Worm (Caenorhabditis elegans) whole organism, L3 larva: Measurements from ENCODE around the gene C44B11.6.

Source experiments
- R02D3.7 ChIP-seq: fragments of 150-350 bp; optimal IDR thresholded peaks from 2 replicates; lab custom pipeline; 2014; ENCODE audit warnings: missing biosample characterization, missing genetic modification characterization
- ZK546.5 ChIP-seq: sonication (generic microtip); optimal IDR thresholded peaks from 2 replicates; lab custom pipeline; 2017; ENCODE audit warnings: missing biosample characterization, missing genetic modification characterization
- aly-2 ChIP-seq: fragments of 150-350 bp; optimal IDR thresholded peaks from 2 replicates; lab custom pipeline; 2014; ENCODE audit warnings: missing biosample characterization, missing genetic modification characterization
- ceh-16 ChIP-seq: sonication (generic microtip); optimal IDR thresholded peaks from 2 replicates; lab custom pipeline; 2017; ENCODE audit warnings: missing biosample characterization, missing genetic modification characterization
- ceh-28 ChIP-seq: fragments of 150-350 bp; optimal IDR thresholded peaks from 2 replicates; lab custom pipeline; 2014; ENCODE audit warnings: missing biosample characterization, missing genetic modification reagents, missing genetic modification characterization
- daf-12 ChIP-seq: fragments of 150-350 bp; optimal IDR thresholded peaks from 2 replicates; lab custom pipeline; 2014; ENCODE audit warnings: missing biosample characterization, missing genetic modification reagents, missing genetic modification characterization
- egl-27 ChIP-seq: sonication (generic microtip); optimal IDR thresholded peaks from 4 replicates; lab custom pipeline; 2017; ENCODE audit warnings: missing biosample characterization, missing genetic modification reagents, missing genetic modification characterization
- egl-5 ChIP-seq: fragments of 150-350 bp; optimal IDR thresholded peaks from 2 replicates; lab custom pipeline; 2017; ENCODE audit warnings: missing biosample characterization, missing genetic modification reagents, missing genetic modification characterization, inconsistent platforms
- elt-1 ChIP-seq: fragments of 150-350 bp; optimal IDR thresholded peaks from 2 replicates; lab custom pipeline; 2014; ENCODE audit warnings: missing biosample characterization, missing genetic modification characterization
- elt-3 ChIP-seq, 3 experiments: fragments of 150-350 bp in 1 of 3; sonication (generic microtip) in 2 of 3; optimal IDR thresholded peaks; 2 replicates in 2 of 3; 4 replicates in 1 of 3; lab custom pipeline; 2014 to 2017; ENCODE audit warnings: missing biosample characterization in 3 of 3, missing genetic modification characterization in 3 of 3
- fkh-10 ChIP-seq: sonication (generic microtip); optimal IDR thresholded peaks from 2 replicates; lab custom pipeline; 2017; ENCODE audit warnings: missing biosample characterization, missing genetic modification reagents, missing genetic modification characterization
- fkh-2 ChIP-seq: fragments of 150-350 bp; optimal IDR thresholded peaks from 2 replicates; lab custom pipeline; 2014; ENCODE audit warnings: missing biosample characterization, missing genetic modification reagents, missing genetic modification characterization
- fos-1 ChIP-seq: fragments of 150-350 bp; optimal IDR thresholded peaks from 2 replicates; lab custom pipeline; 2014; ENCODE audit warnings: missing biosample characterization, missing genetic modification characterization
- lin-15B ChIP-seq: fragments of 150-350 bp; optimal IDR thresholded peaks from 2 replicates; lab custom pipeline; 2014; ENCODE audit warnings: missing biosample characterization, missing genetic modification characterization
- lin-39 ChIP-seq: fragments of 150-350 bp; optimal IDR thresholded peaks from 2 replicates; lab custom pipeline; 2018; ENCODE audit warnings: missing biosample characterization, missing genetic modification reagents, missing genetic modification characterization
- lsy-12 ChIP-seq: sonication (generic microtip); optimal IDR thresholded peaks from 2 replicates; lab custom pipeline; 2016; ENCODE audit warnings: mild to moderate bottlenecking, missing genetic modification characterization, missing compliant biosample characterization
- mml-1 ChIP-seq: fragments of 150-350 bp; sonication (generic microtip); optimal IDR thresholded peaks from 3 replicates; lab custom pipeline; 2014; ENCODE audit warnings: missing biosample characterization, missing genetic modification characterization
- nfya-1 ChIP-seq: sonication (generic microtip); optimal IDR thresholded peaks from 2 replicates; lab custom pipeline; 2017; ENCODE audit warnings: missing genetic modification characterization, mild to moderate bottlenecking, missing compliant biosample characterization, antibody characterized with exemption, moderate library complexity; ENCODE audit not compliant: insufficient read depth
- nhr-12 ChIP-seq: fragments of 150-350 bp; optimal IDR thresholded peaks from 2 replicates; lab custom pipeline; 2014; ENCODE audit warnings: missing biosample characterization, missing genetic modification characterization
- nhr-23 ChIP-seq: fragments of 150-350 bp; optimal IDR thresholded peaks from 2 replicates; lab custom pipeline; 2014; ENCODE audit warnings: missing biosample characterization, missing genetic modification reagents, missing genetic modification characterization
- nhr-237 ChIP-seq: fragments of 150-350 bp; optimal IDR thresholded peaks from 2 replicates; lab custom pipeline; 2014; ENCODE audit warnings: missing biosample characterization, missing genetic modification characterization
- nhr-25 ChIP-seq: sonication (generic microtip); optimal IDR thresholded peaks from 2 replicates; lab custom pipeline; 2017; ENCODE audit warnings: missing biosample characterization, missing genetic modification characterization
- nhr-67 ChIP-seq: fragments of 150-350 bp; optimal IDR thresholded peaks from 2 replicates; lab custom pipeline; 2014; ENCODE audit warnings: missing biosample characterization, missing genetic modification characterization
- nhr-77 ChIP-seq: fragments of 150-350 bp; optimal IDR thresholded peaks from 2 replicates; lab custom pipeline; 2014; ENCODE audit warnings: missing biosample characterization, missing genetic modification characterization
- pha-4 ChIP-seq: fragments of 150-350 bp; optimal IDR thresholded peaks from 2 replicates; lab custom pipeline; 2014; ENCODE audit warnings: missing biosample characterization, missing genetic modification reagents, missing genetic modification characterization
- pqm-1 ChIP-seq: fragments of 150-350 bp; optimal IDR thresholded peaks from 2 replicates; lab custom pipeline; 2017; ENCODE audit warnings: missing biosample characterization, missing genetic modification characterization, inconsistent platforms
- sea-2 ChIP-seq: fragments of 150-350 bp; sonication (generic microtip); optimal IDR thresholded peaks from 4 replicates; lab custom pipeline; 2014; ENCODE audit warnings: missing biosample characterization, missing genetic modification reagents, missing genetic modification characterization
- skn-1 ChIP-seq: fragments of 150-350 bp; optimal IDR thresholded peaks from 2 replicates; lab custom pipeline; 2014; ENCODE audit warnings: missing biosample characterization, missing genetic modification characterization
- tbx-2 ChIP-seq: sonication (generic microtip); optimal IDR thresholded peaks from 2 replicates; lab custom pipeline; 2016; ENCODE audit warnings: mild to moderate bottlenecking, missing genetic modification characterization, missing compliant biosample characterization
- unc-39 ChIP-seq: sonication (generic microtip); optimal IDR thresholded peaks from 4 replicates; lab custom pipeline; 2017; ENCODE audit warnings: missing biosample characterization, missing genetic modification characterization
- unc-62 ChIP-seq: fragments of 150-350 bp; sonication (generic microtip); optimal IDR thresholded peaks from 4 replicates; lab custom pipeline; 2014; ENCODE audit warnings: missing biosample characterization, missing genetic modification reagents, missing genetic modification characterization
- ztf-11 ChIP-seq: fragments of 150-350 bp; optimal IDR thresholded peaks from 2 replicates; lab custom pipeline; 2014; ENCODE audit warnings: missing biosample characterization, missing genetic modification characterization
- ztf-4 ChIP-seq: fragments of 150-350 bp; optimal IDR thresholded peaks from 2 replicates; lab custom pipeline; 2014; ENCODE audit warnings: missing biosample characterization, missing genetic modification characterization

Gene C44B11.6

DNA sequence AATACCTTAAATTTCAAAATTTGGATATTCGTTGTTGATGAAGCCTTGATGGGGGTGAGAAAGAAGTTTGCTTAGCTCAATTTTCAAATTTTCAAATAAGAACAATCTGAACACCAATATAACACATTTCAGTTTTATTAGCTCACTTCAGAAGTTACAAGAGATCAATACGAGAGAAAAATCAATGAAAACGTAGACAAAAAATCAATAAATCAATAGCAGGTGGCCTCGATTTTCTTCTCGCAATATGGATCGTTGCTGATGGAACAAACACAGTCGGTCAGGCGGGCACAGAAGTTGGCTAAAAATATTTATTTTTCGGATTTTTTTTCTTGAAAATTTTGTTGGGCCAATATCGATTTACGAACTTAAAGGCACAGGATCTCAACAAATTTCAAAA is 10.9 kb upstream of the C44B11.6 start:
- TF ChIP-seq ztf-4 (tag; lab: Kevin White, UChicago) (no peak), ceh-28 (peak; percentile 81)

DNA sequence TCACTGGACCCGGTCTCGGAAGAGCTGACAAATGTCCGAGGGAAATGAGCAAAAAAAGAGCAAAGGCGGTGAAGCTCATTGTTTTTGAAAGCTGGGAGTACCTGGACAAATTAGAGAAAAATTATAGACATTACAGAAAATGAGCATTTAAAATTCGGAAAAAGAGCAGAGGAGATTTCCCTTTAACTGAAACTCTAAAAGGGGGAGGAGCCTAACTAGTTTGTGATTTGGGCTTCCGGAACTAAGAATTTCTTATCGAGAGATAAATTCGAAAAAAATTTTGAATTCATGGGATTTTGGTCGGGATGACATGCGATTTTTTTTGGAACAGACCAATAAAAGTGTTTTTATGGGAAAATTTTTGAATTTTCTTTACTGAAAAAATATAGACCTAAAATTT is 9.3 kb upstream of the C44B11.6 start, which contains the start of gene C44B11.4:
Gene C44B11.4, minus strand, starts transcription at position 101 of the 400 bp plus-strand sequence.
- TF ChIP-seq egl-5 (tag; lab: Kevin White, UChicago) (no peak), pha-4 (tag; lab: Kevin White, UChicago) (no peak), unc-39 (tag; lab: Kevin White, UChicago) (no peak), elt-1 (tag; lab: Kevin White, UChicago) (no peak), mml-1 (tag; lab: Kevin White, UChicago) (no peak), fkh-10 (GFP tag; lab: Kevin White, UChicago) (no peak), nhr-12 (tag; lab: Kevin White, UChicago) (no peak), daf-12 (tag; lab: Kevin White, UChicago) (no peak), ztf-4 (tag; lab: Kevin White, UChicago) (no peak), sea-2 (GFP tag; lab: Kevin White, UChicago) (no peak), nhr-77 (no peak), nhr-237 (tag; lab: Kevin White, UChicago) (no peak)

DNA sequence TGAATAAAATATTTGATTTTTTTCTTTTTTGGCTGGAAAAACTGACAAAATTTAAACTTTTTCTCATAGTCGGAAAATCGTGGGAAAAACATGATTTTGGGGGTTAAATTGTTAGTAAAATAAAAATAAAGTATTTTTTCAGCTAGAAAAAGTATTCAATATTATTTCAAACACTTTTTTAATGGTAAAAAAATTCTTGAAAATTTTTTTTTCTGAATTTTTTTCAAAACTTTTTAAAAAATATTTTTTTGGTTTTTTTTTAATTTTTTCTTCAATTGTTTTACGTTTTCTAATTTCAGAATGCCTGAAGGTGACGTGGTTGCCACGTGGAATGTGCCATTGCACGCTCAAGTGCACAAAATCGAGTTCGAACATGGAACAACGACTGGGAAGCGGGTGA is 2.0 kb downstream of the C44B11.6 start, which contains the start of gene C44B11.1:
Gene C44B11.1, plus strand, starts transcription at position 301 of the 400 bp plus-strand sequence.
- no peak for TF ChIP-seq elt-3 (tag; optimal IDR thresholded peaks at IDR 0.05; lab: Kevin White, UChicago)
- TF ChIP-seq fkh-10 (GFP tag; lab: Kevin White, UChicago): no peak
- no peak for TF ChIP-seq ceh-28
- TF ChIP-seq sea-2 (GFP tag; lab: Kevin White, UChicago): no peak
- no peak for TF ChIP-seq nhr-67 (tag; lab: Kevin White, UChicago)
- TF ChIP-seq ceh-16 (tag; lab: Kevin White, UChicago): no peak
- TF ChIP-seq ztf-11 (tag; lab: Kevin White, UChicago): no peak
- no peak for TF ChIP-seq ZK546.5 (tag; lab: Kevin White, UChicago)
- TF ChIP-seq lin-15B: no peak
- TF ChIP-seq nfya-1 (tag; lab: Kevin White, UChicago): no peak
- no peak for TF ChIP-seq unc-39 (tag; lab: Kevin White, UChicago)
- TF ChIP-seq pha-4 (tag; lab: Kevin White, UChicago): no peak
- no peak for TF ChIP-seq fos-1 (tag; lab: Kevin White, UChicago)
- TF ChIP-seq tbx-2: no peak
- TF ChIP-seq nhr-25 (tag; lab: Kevin White, UChicago): no peak
- no peak for TF ChIP-seq lsy-12 (tag; lab: Kevin White, UChicago)
- TF ChIP-seq R02D3.7 (tag; lab: Kevin White, UChicago): no peak
- no peak for TF ChIP-seq nhr-77

DNA sequence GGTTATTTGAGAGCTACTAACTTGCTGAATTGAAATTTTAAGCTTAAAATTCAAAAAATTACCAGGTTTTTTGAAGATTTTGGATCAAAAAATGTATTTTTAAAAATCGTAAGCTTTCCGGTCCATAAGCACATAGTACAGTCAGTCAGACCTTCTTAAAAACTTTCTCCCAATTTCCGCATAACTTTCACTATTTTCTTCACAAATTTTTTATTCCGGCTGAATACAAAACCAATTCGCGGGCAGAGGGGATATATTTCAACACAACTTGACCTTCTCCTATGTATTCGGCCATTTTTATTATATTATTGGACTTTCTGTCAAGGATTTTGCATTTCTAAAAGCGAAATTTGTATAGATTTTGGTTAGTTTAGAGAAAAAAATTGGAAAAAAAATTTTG is 7.5 kb downstream of the C44B11.6 start:
- no peak for TF ChIP-seq aly-2 (tag; lab: Kevin White, UChicago)
- no peak for TF ChIP-seq pqm-1
- no peak for TF ChIP-seq fkh-2 (tag; lab: Kevin White, UChicago)
- TF ChIP-seq elt-1 (tag; lab: Kevin White, UChicago): no peak
- no peak for TF ChIP-seq ztf-4 (tag; lab: Kevin White, UChicago)

DNA sequence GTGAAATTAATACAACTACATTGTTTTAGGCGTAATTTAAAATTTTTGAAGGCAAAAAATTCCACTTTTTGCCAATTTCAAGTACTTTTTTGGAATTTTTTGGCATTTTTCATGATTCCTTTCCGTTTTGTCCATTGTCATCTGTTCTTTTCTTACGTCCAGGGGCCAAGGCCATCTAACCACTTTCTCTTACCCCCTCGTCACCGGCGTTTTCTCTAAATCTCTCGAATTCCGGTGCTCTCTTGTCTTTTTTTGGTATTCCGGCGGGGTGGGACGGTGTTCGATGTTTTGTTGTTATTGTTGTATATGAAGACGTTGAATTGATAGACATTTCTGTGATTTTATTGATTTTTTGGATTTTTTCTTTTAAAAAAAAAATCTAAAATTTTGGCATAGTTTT is 8.7 kb downstream of the C44B11.6 start:
- TF ChIP-seq sea-2 (GFP tag; lab: Kevin White, UChicago): no peak
- TF ChIP-seq nhr-25 (tag; lab: Kevin White, UChicago): peak; percentile 80
- TF ChIP-seq nhr-23 (tag; lab: Kevin White, UChicago): peak; percentile 64

DNA sequence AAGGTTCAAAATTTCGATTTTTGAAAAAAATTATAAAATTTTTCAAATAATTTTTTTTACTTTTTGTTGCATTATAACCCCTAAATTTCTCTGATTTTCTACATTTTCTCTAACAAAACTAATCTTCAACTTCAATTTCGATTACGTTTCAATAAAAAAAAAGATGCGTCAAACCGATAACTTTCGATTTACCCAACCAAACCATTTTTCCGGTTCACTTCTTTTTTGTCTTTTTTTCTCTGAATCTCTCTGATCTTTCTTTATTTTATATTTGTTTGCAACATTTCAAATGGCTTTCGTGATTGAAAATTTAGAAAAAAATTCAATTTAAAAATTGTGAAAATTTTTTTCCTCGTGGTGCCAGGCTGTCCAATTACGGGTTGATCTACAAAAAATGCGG is 10.5 kb downstream of the C44B11.6 start:
- no peak for TF ChIP-seq pha-4 (tag; lab: Kevin White, UChicago)
- TF ChIP-seq mml-1 (tag; lab: Kevin White, UChicago): no peak
- no peak for TF ChIP-seq pqm-1
- no peak for TF ChIP-seq fkh-2 (tag; lab: Kevin White, UChicago)
- TF ChIP-seq egl-5 (tag; lab: Kevin White, UChicago): no peak
- TF ChIP-seq egl-27 (tag; lab: Kevin White, UChicago): no peak
- TF ChIP-seq lin-15B: no peak
- TF ChIP-seq lin-39: no peak
- TF ChIP-seq skn-1: no peak
- TF ChIP-seq ceh-16 (tag; lab: Kevin White, UChicago): no peak
- TF ChIP-seq unc-62 (GFP tag; lab: Kevin White, UChicago): no peak
- TF ChIP-seq ztf-4 (tag; lab: Kevin White, UChicago): no peak
- TF ChIP-seq daf-12 (tag; lab: Kevin White, UChicago): no peak
- TF ChIP-seq unc-39 (tag; lab: Kevin White, UChicago): no peak
- TF ChIP-seq, all 47 proteins: peak for 0
